Comparison of ENCODE assay signal across 1 fruit fly cellular context in genomic region chr3L:16004401-16005237, dm6.
TF ChIP-seq lines count a peak whose summit lies in the region.

hzg (minus strand) TSS chr3L:16004736.
mRpS31 (plus strand) TSS chr3L:16005193.

TF ChIP-seq in whole organism, embryonic, 481 proteins besides CTCF, POLR2A, EP300 and RAD21 (continued from another document):
- no peak for TF ChIP-seq Aef1 (GFP tag; IDR thresholded peaks at IDR 0.05; lab: Robert Waterston, UW)
- peak; percentile 66; the same call in 1 of the 2 replicates for TF ChIP-seq CG31441 (GFP tag; IDR thresholded peaks at IDR 0.05; lab: Robert Waterston, UW)
- TF ChIP-seq inv (GFP tag; IDR thresholded peaks at IDR 0.05; lab: Robert Waterston, UW; ENCODE audit: partially characterized antibody) = no peak
- no peak for TF ChIP-seq croc (GFP tag; conservative IDR thresholded peaks at IDR 0.05; lab: Robert Waterston, UW)
- peak; percentile 89 for TF ChIP-seq gfzf (GFP tag; optimal IDR thresholded peaks at IDR 0.05; lab: Kevin White, UChicago)
- peak; percentile 9 for TF ChIP-seq Dp (GFP tag; optimal IDR thresholded peaks at IDR 0.05; lab: Kevin White, UChicago)
- TF ChIP-seq Jarid2 (GFP tag; optimal IDR thresholded peaks at IDR 0.05; lab: Kevin White, UChicago) = peak; percentile 74
- TF ChIP-seq Dip3 (GFP tag; optimal IDR thresholded peaks at IDR 0.05; lab: Kevin White, UChicago) = peak; percentile 20
- no peak for TF ChIP-seq Adf1 (GFP tag; IDR thresholded peaks at IDR 0.05; lab: Robert Waterston, UW)
- TF ChIP-seq CoRest (tag; optimal IDR thresholded peaks at IDR 0.05; lab: Kevin White, UChicago) = peak; percentile 73
- no peak for TF ChIP-seq en (GFP tag; optimal IDR thresholded peaks at IDR 0.05; lab: Kevin White, UChicago)
- TF ChIP-seq CG11247 (GFP tag; IDR thresholded peaks at IDR 0.05; lab: Robert Waterston, UW) = no peak
- no peak for TF ChIP-seq chinmo (GFP tag; IDR thresholded peaks at IDR 0.05; lab: Robert Waterston, UW; ENCODE audit: partially characterized antibody)
- TF ChIP-seq CG30020 (tag; optimal IDR thresholded peaks at IDR 0.05; lab: Kevin White, UChicago) = peak; percentile 57
- TF ChIP-seq HmgZ (tag; optimal IDR thresholded peaks at IDR 0.05; lab: Kevin White, UChicago) = peak; percentile 47
- TF ChIP-seq Ravus (GFP tag; IDR thresholded peaks at IDR 0.05; lab: Robert Waterston, UW) = no peak
- no peak for TF ChIP-seq hb (GFP tag; IDR thresholded peaks at IDR 0.05; lab: Robert Waterston, UW; ENCODE audit: partially characterized antibody)
- peak; percentile 53 for TF ChIP-seq CG4424 (GFP tag; optimal IDR thresholded peaks at IDR 0.05; lab: Kevin White, UChicago)
- TF ChIP-seq mirr (GFP tag; optimal IDR thresholded peaks at IDR 0.05; lab: Kevin White, UChicago) = no peak
- TF ChIP-seq mld (GFP tag; IDR thresholded peaks at IDR 0.05; lab: Robert Waterston, UW; ENCODE audit: partially characterized antibody) = no peak
- TF ChIP-seq cwo (GFP tag; optimal IDR thresholded peaks at IDR 0.05; lab: Kevin White, UChicago) = no peak
- TF ChIP-seq HLH54F (GFP tag; optimal IDR thresholded peaks at IDR 0.05; lab: Kevin White, UChicago) = peak; percentile 45
- peak; percentile 73 for TF ChIP-seq CG17361 (GFP tag; IDR thresholded peaks at IDR 0.05; lab: Robert Waterston, UW)
- peak; percentile 49 for TF ChIP-seq crc (GFP tag; optimal IDR thresholded peaks at IDR 0.05; lab: Kevin White, UChicago)
- TF ChIP-seq sqz (GFP tag; optimal IDR thresholded peaks at IDR 0.05; lab: Kevin White, UChicago) = peak; percentile 65
- TF ChIP-seq shn (GFP tag; optimal IDR thresholded peaks at IDR 0.05; lab: Kevin White, UChicago) = peak; percentile 46
- no peak for TF ChIP-seq Hr78 (GFP tag; optimal IDR thresholded peaks at IDR 0.05; lab: Kevin White, UChicago)
- no peak for TF ChIP-seq CG6175 (GFP tag; IDR thresholded peaks at IDR 0.05; lab: Robert Waterston, UW)
- peak; percentile 46 for TF ChIP-seq chn (GFP tag; optimal IDR thresholded peaks at IDR 0.05; lab: Kevin White, UChicago)
- TF ChIP-seq CG6689 (GFP tag; IDR thresholded peaks at IDR 0.05; lab: Robert Waterston, UW) = 0 out of 2 replicates have a peak, but pooled peaks have one; percentile 31
- TF ChIP-seq slbo (GFP tag; IDR thresholded peaks at IDR 0.05; lab: Robert Waterston, UW) = peak; percentile 65
- TF ChIP-seq Dek (tag; optimal IDR thresholded peaks at IDR 0.05; lab: Kevin White, UChicago) = peak; percentile 23
- 0 out of 2 replicates have a peak, but pooled peaks have one; percentile 12 for TF ChIP-seq bbx (GFP tag; IDR thresholded peaks at IDR 0.05; lab: Robert Waterston, UW; ENCODE audit: partially characterized antibody)
- TF ChIP-seq pfk (GFP tag; optimal IDR thresholded peaks at IDR 0.05; lab: Kevin White, UChicago) = no peak
- TF ChIP-seq pros (GFP tag; optimal IDR thresholded peaks at IDR 0.05; lab: Kevin White, UChicago) = no peak
- peak; percentile 79 for TF ChIP-seq CG14710 (tag; optimal IDR thresholded peaks at IDR 0.05; lab: Kevin White, UChicago)
- no peak for TF ChIP-seq CG2889 (GFP tag; IDR thresholded peaks at IDR 0.05; lab: Robert Waterston, UW)
- TF ChIP-seq Xrp1 (GFP tag; IDR thresholded peaks at IDR 0.05; lab: Robert Waterston, UW) = peak; percentile 52; the same call in 1 of the 2 replicates
- peak; percentile 73 for TF ChIP-seq Drgx (GFP tag; IDR thresholded peaks at IDR 0.05; lab: Robert Waterston, UW)
- TF ChIP-seq Blimp-1 (GFP tag; optimal IDR thresholded peaks at IDR 0.05; lab: Kevin White, UChicago) = peak; percentile 65
- TF ChIP-seq CkIIα-i1 (GFP tag; IDR thresholded peaks at IDR 0.05; lab: Robert Waterston, UW) = no peak
- peak; percentile 58 for TF ChIP-seq Sox102F (GFP tag; optimal IDR thresholded peaks at IDR 0.05; lab: Kevin White, UChicago)
- TF ChIP-seq Optix (GFP tag; IDR thresholded peaks at IDR 0.05; lab: Robert Waterston, UW) = no peak
- 0 out of 2 replicates have a peak, but pooled peaks have one; percentile 10 for TF ChIP-seq CG11085 (GFP tag; IDR thresholded peaks at IDR 0.05; lab: Robert Waterston, UW)
- TF ChIP-seq CG2116 (GFP tag; optimal IDR thresholded peaks at IDR 0.05; lab: Kevin White, UChicago) = peak; percentile 58
- no peak for TF ChIP-seq CG3065 (GFP tag; optimal IDR thresholded peaks at IDR 0.05; lab: Kevin White, UChicago)
- TF ChIP-seq Fer1 (GFP tag; optimal IDR thresholded peaks at IDR 0.05; lab: Kevin White, UChicago) = no peak
- TF ChIP-seq H15 (GFP tag; IDR thresholded peaks at IDR 0.05; lab: Robert Waterston, UW) = no peak
- peak; percentile 18; the same call in 1 of the 2 replicates for TF ChIP-seq esg (GFP tag; conservative IDR thresholded peaks at IDR 0.05; lab: Robert Waterston, UW)
- TF ChIP-seq sisA (GFP tag; IDR thresholded peaks at IDR 0.05; lab: Robert Waterston, UW) = peak; percentile 17; the same call in 1 of the 2 replicates
- TF ChIP-seq dimm (GFP tag; IDR thresholded peaks at IDR 0.05; lab: Robert Waterston, UW) = no peak
- TF ChIP-seq CG9797 (GFP tag; optimal IDR thresholded peaks at IDR 0.05; lab: Kevin White, UChicago) = peak; percentile 82
- TF ChIP-seq run (tag; optimal IDR thresholded peaks at IDR 0.05; lab: Kevin White, UChicago) = no peak
- TF ChIP-seq Hr39 (optimal IDR thresholded peaks at IDR 0.05; lab: Kevin White, UChicago) = no peak
- TF ChIP-seq CG7839 (tag; optimal IDR thresholded peaks at IDR 0.05; lab: Kevin White, UChicago) = peak; percentile 25
- peak; percentile 35 for TF ChIP-seq dmrt99B (tag; optimal IDR thresholded peaks at IDR 0.05; lab: Kevin White, UChicago)
- no peak for TF ChIP-seq CG32767 (GFP tag; IDR thresholded peaks at IDR 0.05; lab: Robert Waterston, UW)
- peak; percentile 22 for TF ChIP-seq tap (tag; optimal IDR thresholded peaks at IDR 0.05; lab: Kevin White, UChicago)
- TF ChIP-seq Ssrp (tag; optimal IDR thresholded peaks at IDR 0.05; lab: Kevin White, UChicago) = peak; percentile 55
- TF ChIP-seq CG18619 (GFP tag; optimal IDR thresholded peaks at IDR 0.05; lab: Kevin White, UChicago) = peak; percentile 5
- TF ChIP-seq CG8765 (GFP tag; IDR thresholded peaks at IDR 0.05; lab: Robert Waterston, UW) = no peak
- TF ChIP-seq Poxn (GFP tag; IDR thresholded peaks at IDR 0.05; lab: Robert Waterston, UW) = no peak
- peak; percentile 91 for TF ChIP-seq Sry-β (GFP tag; optimal IDR thresholded peaks at IDR 0.05; lab: Kevin White, UChicago)
- TF ChIP-seq NK7.1 (GFP tag; optimal IDR thresholded peaks at IDR 0.05; lab: Kevin White, UChicago) = no peak
- no peak for TF ChIP-seq zen2 (GFP tag; IDR thresholded peaks at IDR 0.05; lab: Robert Waterston, UW; ENCODE audit: partially characterized antibody)
- TF ChIP-seq CG9609 (GFP tag; optimal IDR thresholded peaks at IDR 0.05; lab: Kevin White, UChicago) = peak; percentile 59
- no peak for TF ChIP-seq Asciz (GFP tag; optimal IDR thresholded peaks at IDR 0.05; lab: Kevin White, UChicago)
- no peak for TF ChIP-seq HmgD (GFP tag; optimal IDR thresholded peaks at IDR 0.05; lab: Kevin White, UChicago)
- TF ChIP-seq E2f2 (GFP tag; IDR thresholded peaks at IDR 0.05; lab: Robert Waterston, UW) = no peak; the same call in 1 of the 2 replicates
- no peak for TF ChIP-seq CG11695 (GFP tag; IDR thresholded peaks at IDR 0.05; lab: Robert Waterston, UW)
- TF ChIP-seq NFAT (GFP tag; IDR thresholded peaks at IDR 0.05; lab: Robert Waterston, UW) = no peak
- TF ChIP-seq PHDP (tag; optimal IDR thresholded peaks at IDR 0.05; lab: Kevin White, UChicago) = peak; percentile 51
- TF ChIP-seq p53 (GFP tag; optimal IDR thresholded peaks at IDR 0.05; lab: Kevin White, UChicago) = no peak
- TF ChIP-seq chif (GFP tag; optimal IDR thresholded peaks at IDR 0.05; lab: Kevin White, UChicago) = peak; percentile 14 to 25
- TF ChIP-seq scrt (GFP tag; optimal IDR thresholded peaks at IDR 0.05; lab: Kevin White, UChicago) = peak; percentile 34
- TF ChIP-seq lbe (GFP tag; optimal IDR thresholded peaks at IDR 0.05; lab: Kevin White, UChicago) = no peak
- TF ChIP-seq Ets65A (GFP tag; lab: Kevin White, UChicago) = peak; percentile 4
- TF ChIP-seq nau (GFP tag; optimal IDR thresholded peaks at IDR 0.05; lab: Kevin White, UChicago) = no peak
- TF ChIP-seq sob (GFP tag; IDR thresholded peaks at IDR 0.05; lab: Robert Waterston, UW) = peak; percentile 41; the same call in 1 of the 2 replicates
- peak; percentile 41 for TF ChIP-seq CG15514 (GFP tag; optimal IDR thresholded peaks at IDR 0.05; lab: Kevin White, UChicago)
- TF ChIP-seq CG15011 (GFP tag; optimal IDR thresholded peaks at IDR 0.05; lab: Kevin White, UChicago) = no peak
- no peak for TF ChIP-seq NC2α (GFP tag; optimal IDR thresholded peaks at IDR 0.05; lab: Kevin White, UChicago)
- TF ChIP-seq vfl (GFP tag; optimal IDR thresholded peaks at IDR 0.05; lab: Kevin White, UChicago) = no peak
- peak; percentile 67 for TF ChIP-seq Hsf (GFP tag; optimal IDR thresholded peaks at IDR 0.05; lab: Kevin White, UChicago)
- TF ChIP-seq slou (GFP tag; optimal IDR thresholded peaks at IDR 0.05; lab: Kevin White, UChicago) = no peak
- no peak for TF ChIP-seq Neu2 (GFP tag; optimal IDR thresholded peaks at IDR 0.05; lab: Kevin White, UChicago; ENCODE audit: borderline replicate concordance)
- peak; percentile 20 for TF ChIP-seq Fer2 (tag; optimal IDR thresholded peaks at IDR 0.05; lab: Kevin White, UChicago)
- peak; percentile 20 for TF ChIP-seq CHES-1-like (GFP tag; optimal IDR thresholded peaks at IDR 0.05; lab: Kevin White, UChicago)
- TF ChIP-seq Mad (GFP tag; optimal IDR thresholded peaks at IDR 0.05; lab: Kevin White, UChicago) = no peak
- peak; percentile 54 for TF ChIP-seq pum (GFP tag; optimal IDR thresholded peaks at IDR 0.05; lab: Kevin White, UChicago)
- TF ChIP-seq oc (tag; optimal IDR thresholded peaks at IDR 0.05; lab: Kevin White, UChicago) = no peak
- TF ChIP-seq peb (GFP tag; IDR thresholded peaks at IDR 0.05; lab: Robert Waterston, UW) = peak; percentile 32; the same call in 1 of the 2 replicates
- no peak for TF ChIP-seq CG17612 (GFP tag; IDR thresholded peaks at IDR 0.05; lab: Robert Waterston, UW)
- TF ChIP-seq CG15696 (tag; optimal IDR thresholded peaks at IDR 0.05; lab: Kevin White, UChicago) = peak; percentile 52
- no peak for TF ChIP-seq Mrtf (GFP tag; IDR thresholded peaks at IDR 0.05; lab: Robert Waterston, UW)
- TF ChIP-seq CG6854 (GFP tag; optimal IDR thresholded peaks at IDR 0.05; lab: Kevin White, UChicago) = no peak
- TF ChIP-seq ci (GFP tag; IDR thresholded peaks at IDR 0.05; lab: Robert Waterston, UW) = no peak
- TF ChIP-seq CG30403 (GFP tag; optimal IDR thresholded peaks at IDR 0.05; lab: Kevin White, UChicago) = peak; percentile 74
- no peak for TF ChIP-seq pita (GFP tag; optimal IDR thresholded peaks at IDR 0.05; lab: Kevin White, UChicago)
- TF ChIP-seq pnt (GFP tag; optimal IDR thresholded peaks at IDR 0.05; lab: Kevin White, UChicago) = peak; percentile 30
- TF ChIP-seq CG13624 (GFP tag; optimal IDR thresholded peaks at IDR 0.05; lab: Kevin White, UChicago) = peak; percentile 15
- TF ChIP-seq grau (tag; optimal IDR thresholded peaks at IDR 0.05; lab: Kevin White, UChicago) = peak; percentile 71
- no peak for TF ChIP-seq CG17359 (tag; optimal IDR thresholded peaks at IDR 0.05; lab: Kevin White, UChicago)
- no peak for TF ChIP-seq cato (GFP tag; optimal IDR thresholded peaks at IDR 0.05; lab: Kevin White, UChicago; ENCODE audit: borderline replicate concordance)
- peak; percentile 49 for TF ChIP-seq CG4820 (GFP tag; optimal IDR thresholded peaks at IDR 0.05; lab: Kevin White, UChicago)
TF ChIP-seq in whole organism, embryonic: peak in this region for 232.
